Fruit fly (Drosophila melanogaster): ENCODE measurements around the gene GstD11.

- TF ChIP-seq h (optimal IDR thresholded peaks at IDR 0.05) (no peak), Sin3A (optimal IDR thresholded peaks at IDR 0.05) (no peak)
Observed at dm6 chr3R:12369135-12369792, 13.9 kb upstream of the GstD11 start, which contains the start of gene GstD1.

Measured in Kc167 (cell line).